Fruit fly (Drosophila melanogaster) whole organism, embryonic: ENCODE measurements around the gene CG4066.

Source experiments
- CG10209 ChIP-seq: fragments of 200-800 bp; sonication (Bioruptor generic); optimal IDR thresholded peaks from 3 replicates; lab custom pipeline; 2017; ENCODE audit warnings: missing biosample characterization, mild to moderate bottlenecking, missing genetic modification characterization, missing genetic modification reagents
- CG10366 ChIP-seq: fragments of 200-800 bp; sonication (Bioruptor generic); IDR thresholded peaks from 2 replicates; pipeline ENCODE4 v1.3.6; 2022; ENCODE audit warnings: missing biosample characterization, missing genetic modification characterization
- CG11560 ChIP-seq: fragments of 200-800 bp; sonication (Bioruptor generic); IDR thresholded peaks from 3 replicates; pipeline ENCODE4 v1.3.6; 2022; ENCODE audit warnings: missing biosample characterization, missing genetic modification characterization
- CG12769 ChIP-seq: fragments of 200-800 bp; sonication (Bioruptor generic); optimal IDR thresholded peaks from 2 replicates; lab custom pipeline; 2019; ENCODE audit warnings: missing biosample characterization, mild to moderate bottlenecking, missing genetic modification characterization, moderate library complexity
- CG13287 ChIP-seq: fragments of 200-800 bp; sonication (Bioruptor generic); IDR thresholded peaks from 2 replicates; pipeline ENCODE4 v1.3.6; 2022; ENCODE audit warnings: missing biosample characterization, missing genetic modification characterization; ENCODE audit not compliant: partially characterized antibody
- CG1603 ChIP-seq: fragments of 200-800 bp; sonication (Bioruptor generic); optimal IDR thresholded peaks from 2 replicates; lab custom pipeline; 2019; ENCODE audit warnings: missing biosample characterization, mild to moderate bottlenecking, missing genetic modification characterization, moderate library complexity
- CG17612 ChIP-seq: fragments of 200-800 bp; sonication (Bioruptor generic); IDR thresholded peaks from 2 replicates; pipeline ENCODE4 v1.3.6; 2022; ENCODE audit warnings: missing biosample characterization, missing genetic modification characterization
- CG1832 ChIP-seq: fragments of 200-800 bp; sonication (Bioruptor generic); optimal IDR thresholded peaks from 2 replicates; lab custom pipeline; 2017; ENCODE audit warnings: missing biosample characterization, mild to moderate bottlenecking, missing genetic modification characterization, inconsistent platforms
- CG33213 ChIP-seq: fragments of 200-800 bp; sonication (Bioruptor generic); optimal IDR thresholded peaks from 3 replicates; lab custom pipeline; 2016; ENCODE audit warnings: missing biosample characterization, missing genetic modification characterization
- CG4282 ChIP-seq: fragments of 200-800 bp; sonication (Bioruptor generic); optimal IDR thresholded peaks from 2 replicates; lab custom pipeline; 2016; ENCODE audit warnings: missing biosample characterization, missing genetic modification characterization
- CG7372 ChIP-seq: fragments of 200-800 bp; sonication (Bioruptor generic); IDR thresholded peaks from 2 replicates; pipeline ENCODE4 v1.3.6; 2022; ENCODE audit warnings: missing biosample characterization, missing genetic modification characterization
- CG7963 ChIP-seq: fragments of 200-800 bp; sonication (Bioruptor generic); IDR thresholded peaks from 3 replicates; pipeline ENCODE4 v1.3.6; 2022; ENCODE audit warnings: missing biosample characterization, missing genetic modification characterization; ENCODE audit not compliant: partially characterized antibody
- CG8944 ChIP-seq: fragments of 200-800 bp; sonication (Bioruptor generic); optimal IDR thresholded peaks from 3 replicates; lab custom pipeline; 2016; ENCODE audit warnings: missing biosample characterization, missing genetic modification characterization
- CTCF ChIP-seq: fragments of 200-800 bp; sonication (Bioruptor generic); optimal IDR thresholded peaks from 2 replicates; lab custom pipeline; 2017; ENCODE audit warnings: missing biosample characterization, mild to moderate bottlenecking, missing genetic modification characterization, moderate library complexity
- Camta ChIP-seq: fragments of 200-800 bp; sonication (Bioruptor generic); optimal IDR thresholded peaks from 2 replicates; lab custom pipeline; 2016; ENCODE audit warnings: missing biosample characterization, missing genetic modification characterization
- Deaf1 ChIP-seq: fragments of 200-800 bp; optimal IDR thresholded peaks from 3 replicates; lab custom pipeline; 2019; ENCODE audit warnings: missing biosample characterization, mild to moderate bottlenecking, missing genetic modification characterization, moderate library complexity
- E2f1 ChIP-seq: fragments of 200-800 bp; sonication (Bioruptor generic); IDR thresholded peaks from 2 replicates; pipeline ENCODE4 v1.3.6; 2022; ENCODE audit warnings: missing biosample characterization, missing genetic modification characterization
- Elba2 ChIP-seq: fragments of 200-800 bp; sonication (Bioruptor generic); optimal IDR thresholded peaks from 3 replicates; lab custom pipeline; 2016; ENCODE audit warnings: missing biosample characterization, missing genetic modification characterization
- Gug ChIP-seq: fragments of 200-800 bp; sonication (Bioruptor generic); IDR thresholded peaks from 4 replicates; pipeline ENCODE4 v1.3.6; 2022; ENCODE audit warnings: missing biosample characterization, missing genetic modification characterization
- HLH4C ChIP-seq: fragments of 200-800 bp; sonication (Bioruptor generic); IDR thresholded peaks from 3 replicates; pipeline ENCODE4 v1.3.6; 2022; ENCODE audit warnings: missing biosample characterization, missing genetic modification characterization; ENCODE audit not compliant: partially characterized antibody
- HLHmδ ChIP-seq: fragments of 200-800 bp; sonication (Bioruptor generic); optimal IDR thresholded peaks from 2 replicates; lab custom pipeline; 2018; ENCODE audit warnings: missing biosample characterization, mild to moderate bottlenecking, missing genetic modification characterization, moderate library complexity
- Hr78 ChIP-seq, 2 experiments: fragments of 200-800 bp in 1 of 2; fragments of >200 bp in 1 of 2; sonication (Bioruptor generic) in 1 of 2; optimal IDR thresholded peaks; 2 replicates each; lab custom pipeline; 2017 to 2019; ENCODE audit warnings: missing biosample characterization in 2 of 2, missing genetic modification characterization in 2 of 2, mild to moderate bottlenecking in 1 of 2, moderate library complexity in 1 of 2
- Hsf ChIP-seq: fragments of 200-800 bp; sonication (Bioruptor generic); optimal IDR thresholded peaks from 3 replicates; lab custom pipeline; 2016; ENCODE audit warnings: missing biosample characterization, missing genetic modification characterization
- Jarid2 ChIP-seq: fragments of 200-800 bp; sonication (Bioruptor generic); optimal IDR thresholded peaks from 3 replicates; lab custom pipeline; 2017; ENCODE audit warnings: mild to moderate bottlenecking, missing biosample characterization, missing genetic modification reagents, missing genetic modification characterization
- Mad ChIP-seq: fragments of 200-800 bp; sonication (Bioruptor generic); optimal IDR thresholded peaks from 2 replicates; lab custom pipeline; 2016; ENCODE audit warnings: missing biosample characterization, missing genetic modification characterization
- Nf-YA ChIP-seq: fragments of 200-800 bp; sonication (Bioruptor generic); IDR thresholded peaks from 2 replicates; pipeline ENCODE4 v1.3.6; 2022; ENCODE audit warnings: missing biosample characterization, missing genetic modification characterization
- Nf-YB ChIP-seq: fragments of 200-800 bp; sonication (Bioruptor generic); optimal IDR thresholded peaks from 3 replicates; lab custom pipeline; 2019; ENCODE audit warnings: missing biosample characterization, mild to moderate bottlenecking, missing genetic modification characterization, moderate library complexity
- Nf-YC ChIP-seq: fragments of 200-800 bp; optimal IDR thresholded peaks from 3 replicates; lab custom pipeline; 2019; ENCODE audit warnings: missing biosample characterization, mild to moderate bottlenecking, missing genetic modification characterization, moderate library complexity
- Side ChIP-seq: fragments of 200-800 bp; sonication (Bioruptor generic); optimal IDR thresholded peaks from 2 replicates; lab custom pipeline; 2016; ENCODE audit warnings: missing biosample characterization, missing genetic modification characterization
- Trl ChIP-seq, 3 experiments: fragments of >200 bp in 2 of 3; fragments of 200-800 bp in 1 of 3; sonication (Bioruptor generic) in 1 of 3; optimal IDR thresholded peaks; 2 replicates in 1 of 3; 3 replicates in 2 of 3; lab custom pipeline; 2016 to 2017; ENCODE audit warnings: missing biosample characterization in 1 of 3, missing genetic modification characterization in 1 of 3
- Xrp1 ChIP-seq: fragments of 200-800 bp; sonication (Bioruptor generic); IDR thresholded peaks from 2 replicates; pipeline ENCODE4 v1.3.6; 2022; ENCODE audit warnings: missing biosample characterization, missing genetic modification characterization
- bbx ChIP-seq: fragments of 200-800 bp; sonication (Bioruptor generic); IDR thresholded peaks from 2 replicates; pipeline ENCODE4 v1.3.6; 2022; ENCODE audit warnings: missing biosample characterization, missing genetic modification characterization; ENCODE audit not compliant: partially characterized antibody
- cg ChIP-seq: fragments of 200-800 bp; sonication (Bioruptor generic); optimal IDR thresholded peaks from 3 replicates; lab custom pipeline; 2019; ENCODE audit warnings: missing biosample characterization, mild to moderate bottlenecking, missing genetic modification characterization, moderate library complexity
- chm ChIP-seq: fragments of 200-800 bp; sonication (Bioruptor generic); IDR thresholded peaks from 2 replicates; pipeline ENCODE4 v1.3.6; 2022; ENCODE audit warnings: missing biosample characterization, missing genetic modification characterization
- ci ChIP-seq: fragments of 200-800 bp; sonication (Bioruptor generic); IDR thresholded peaks from 3 replicates; pipeline ENCODE4 v1.3.6; 2022; ENCODE audit warnings: missing biosample characterization, missing genetic modification characterization
- crol ChIP-seq: fragments of 200-800 bp; sonication (Bioruptor generic); IDR thresholded peaks from 2 replicates; pipeline ENCODE4 v1.3.6; 2022; ENCODE audit warnings: missing biosample characterization, missing genetic modification characterization
- ftz-f1 ChIP-seq: fragments of 200-800 bp; sonication (Bioruptor generic); optimal IDR thresholded peaks from 2 replicates; lab custom pipeline; 2016; ENCODE audit warnings: missing biosample characterization, missing genetic modification characterization
- hbn ChIP-seq: fragments of 200-800 bp; sonication (Bioruptor generic); IDR thresholded peaks from 2 replicates; pipeline ENCODE4 v1.3.6; 2022; ENCODE audit warnings: missing biosample characterization, missing genetic modification characterization; ENCODE audit not compliant: partially characterized antibody
- insv ChIP-seq, 2 experiments: fragments of 200-800 bp; sonication (Bioruptor generic); optimal IDR thresholded peaks; 3 replicates each; lab custom pipeline; 2016 to 2018; ENCODE audit warnings: missing biosample characterization in 2 of 2, missing genetic modification characterization in 2 of 2
- inv ChIP-seq: fragments of 200-800 bp; sonication (Bioruptor generic); IDR thresholded peaks from 2 replicates; pipeline ENCODE4 v1.3.6; 2022; ENCODE audit warnings: missing biosample characterization, missing genetic modification characterization; ENCODE audit not compliant: partially characterized antibody
- jing ChIP-seq: fragments of 200-800 bp; sonication (Bioruptor generic); optimal IDR thresholded peaks from 2 replicates; lab custom pipeline; 2018; ENCODE audit warnings: missing biosample characterization, mild to moderate bottlenecking, missing genetic modification characterization
- nerfin-1 ChIP-seq: fragments of 200-800 bp; sonication (Bioruptor generic); optimal IDR thresholded peaks from 3 replicates; lab custom pipeline; 2019; ENCODE audit warnings: missing biosample characterization, mild to moderate bottlenecking, missing genetic modification characterization, moderate library complexity
- nom ChIP-seq: fragments of 200-800 bp; sonication (Bioruptor generic); optimal IDR thresholded peaks from 2 replicates; lab custom pipeline; 2017; ENCODE audit warnings: missing biosample characterization, missing genetic modification characterization, mild to moderate bottlenecking, moderate library complexity, missing genetic modification reagents
- peb ChIP-seq: fragments of 200-800 bp; sonication (Bioruptor generic); IDR thresholded peaks from 2 replicates; pipeline ENCODE4 v1.3.6; 2022; ENCODE audit warnings: missing biosample characterization, missing genetic modification characterization
- salm ChIP-seq: fragments of 200-800 bp; sonication (Bioruptor generic); optimal IDR thresholded peaks from 2 replicates; lab custom pipeline; 2018; ENCODE audit warnings: missing biosample characterization, mild to moderate bottlenecking, missing genetic modification characterization
- sd ChIP-seq: fragments of 200-800 bp; sonication (Bioruptor generic); optimal IDR thresholded peaks from 3 replicates; lab custom pipeline; 2018; ENCODE audit warnings: missing biosample characterization, mild to moderate bottlenecking, missing genetic modification characterization, moderate library complexity
- seq ChIP-seq: fragments of 200-800 bp; sonication (Bioruptor generic); IDR thresholded peaks from 2 replicates; pipeline ENCODE4 v1.3.6; 2022; ENCODE audit warnings: missing biosample characterization, missing genetic modification characterization
- ttk ChIP-seq: fragments of 200-800 bp; sonication (Bioruptor generic); IDR thresholded peaks from 2 replicates; pipeline ENCODE4 v2.1.2; 2022; ENCODE audit warnings: missing biosample characterization, missing genetic modification characterization
- yki ChIP-seq: fragments of >200 bp; optimal IDR thresholded peaks from 3 replicates; lab custom pipeline; 2018
- z ChIP-seq: fragments of 200-800 bp; sonication (Bioruptor generic); IDR thresholded peaks from 3 replicates; pipeline ENCODE4 v1.3.6; 2022; ENCODE audit warnings: missing biosample characterization, missing genetic modification characterization

Gene CG4066

dm6 chr3R:12279019-12279418 lies 32.1 kb upstream of the CG4066 start (continued):
- TF ChIP-seq HLH4C (0 out of 3 replicates have a peak, but pooled peaks have one; percentile 6), crol (peak; percentile 83), yki (lab: Kevin White, UChicago) (peak; percentile 44), peb (GFP tag; lab: Robert Waterston, UW) (no peak), CG11560 (no peak), CG17612 (GFP tag; lab: Robert Waterston, UW) (no peak), salm (tag; lab: Kevin White, UChicago) (no peak), E2f1 (GFP tag; lab: Robert Waterston, UW) (no peak), z (peak; percentile 98), nerfin-1 (tag; lab: Kevin White, UChicago) (peak; percentile 63), ci (no peak), CG7372 (GFP tag; lab: Robert Waterston, UW) (no peak), HLHmδ (GFP tag; lab: Kevin White, UChicago) (no peak), Jarid2 (GFP tag; lab: Kevin White, UChicago) (peak; percentile 63), ftz-f1 (GFP tag; lab: Kevin White, UChicago) (peak; percentile 59), Nf-YA (GFP tag; lab: Robert Waterston, UW) (0 out of 2 replicates have a peak, but pooled peaks have one; percentile 27), Camta (GFP tag; lab: Kevin White, UChicago) (no peak), ttk (GFP tag; lab: Robert Waterston, UW) (no peak), CG1603 (tag; lab: Kevin White, UChicago) (no peak), Deaf1 (tag; lab: Kevin White, UChicago) (peak; percentile 65), Nf-YC (tag; lab: Kevin White, UChicago) (peak; percentile 97), cg (GFP tag; lab: Kevin White, UChicago) (peak; percentile 51), nom (GFP tag; lab: Kevin White, UChicago) (peak; percentile 5), CG12769 (no peak), Nf-YB (GFP tag; lab: Kevin White, UChicago) (peak; percentile 97), Trl (optimal IDR thresholded peaks at IDR 0.05; lab: Kevin White, UChicago) (peak; percentile 80 to 86), Trl (GFP tag; optimal IDR thresholded peaks at IDR 0.05; lab: Kevin White, UChicago) (no peak), CTCF (GFP tag; lab: Kevin White, UChicago) (peak; percentile 87), Elba2 (GFP tag; lab: Kevin White, UChicago) (peak; percentile 72), CG10209 (GFP tag; lab: Kevin White, UChicago) (no peak), CG13287 (GFP tag; lab: Robert Waterston, UW) (peak; percentile 23; the same call in 1 of the 2 replicates), insv (GFP tag; optimal IDR thresholded peaks at IDR 0.05; lab: Kevin White, UChicago) (peak; percentile 69 to 95), Gug (GFP tag; lab: Robert Waterston, UW) (no peak), CG1832 (GFP tag; lab: Kevin White, UChicago) (peak; percentile 61), seq (GFP tag; lab: Robert Waterston, UW) (peak; percentile 65; the same call in 1 of the 2 replicates), chm (GFP tag; lab: Robert Waterston, UW) (no peak), bbx (GFP tag; lab: Robert Waterston, UW) (peak; percentile 30; the same call in 1 of the 2 replicates), sd (tag; lab: Kevin White, UChicago) (peak; percentile 29), Hr78 (GFP tag; optimal IDR thresholded peaks at IDR 0.05; lab: Kevin White, UChicago) (peak in 1 of 2 experiments; percentile 81), Mad (GFP tag; lab: Kevin White, UChicago) (no peak)

- TF ChIP-seq Hsf (no peak), CG7963 (GFP tag; lab: Robert Waterston, UW) (peak; percentile 52; the same call in 2 of the 3 replicates), CG4282 (GFP tag; lab: Kevin White, UChicago) (no peak), hbn (GFP tag; lab: Robert Waterston, UW) (peak; percentile 44; the same call in 1 of the 2 replicates), jing (GFP tag; lab: Kevin White, UChicago) (peak; percentile 42), Side (no peak), CG33213 (no peak), CG10366 (GFP tag; lab: Robert Waterston, UW) (no peak), inv (GFP tag; lab: Robert Waterston, UW) (peak; percentile 69; the same call in 1 of the 2 replicates), CG8944 (no peak), HLH4C (peak; percentile 65; the same call in 2 of the 3 replicates), Xrp1 (no peak), ci (peak; percentile 22; the same call in 1 of the 3 replicates)
These were observed 30.3 kb upstream of the CG4066 start for dm6 chr3R:12280729-12281342.
